Fruit fly (Drosophila melanogaster) whole organism, embryonic: ENCODE results near the gene Drsl1.

ENCODE experiments used
- Awh ChIP-seq: fragments of 200-800 bp; sonication (Bioruptor generic); IDR thresholded peaks from 2 replicates; pipeline ENCODE4, ENCODE4 v1.3.6; 2022; ENCODE audit warnings: missing biosample characterization, missing genetic modification characterization
- B-H1 ChIP-seq: fragments of 200-800 bp; sonication (Bioruptor generic); IDR thresholded peaks from 3 replicates; pipeline ENCODE4 v1.3.6; 2022; ENCODE audit warnings: missing biosample characterization, missing genetic modification characterization
- BEAF-32 ChIP-seq: fragments of 200-800 bp; sonication (Bioruptor generic); optimal IDR thresholded peaks from 3 replicates; lab custom pipeline; 2017; ENCODE audit warnings: missing biosample characterization, missing genetic modification characterization, mild to moderate bottlenecking, moderate library complexity, missing genetic modification reagents
- BtbVII ChIP-seq: fragments of 200-800 bp; sonication (Bioruptor generic); optimal IDR thresholded peaks from 3 replicates; lab custom pipeline; 2017; ENCODE audit warnings: missing biosample characterization, mild to moderate bottlenecking, missing genetic modification characterization
- CG12659 ChIP-seq: fragments of 200-800 bp; sonication (Bioruptor generic); optimal IDR thresholded peaks from 3 replicates; lab custom pipeline; 2017; ENCODE audit warnings: mild to moderate bottlenecking, missing biosample characterization, missing genetic modification reagents, missing genetic modification characterization
- CG13424 ChIP-seq: fragments of 200-800 bp; sonication (Bioruptor generic); optimal IDR thresholded peaks from 2 replicates; lab custom pipeline; 2019; ENCODE audit warnings: missing biosample characterization, mild to moderate bottlenecking, missing genetic modification characterization, moderate library complexity
- CG14667 ChIP-seq: fragments of 200-800 bp; sonication (Bioruptor generic); IDR thresholded peaks from 2 replicates; pipeline ENCODE4 v1.3.6; 2022; ENCODE audit warnings: missing biosample characterization, missing genetic modification characterization
- CG14965 ChIP-seq: fragments of 200-800 bp; sonication (Bioruptor generic); optimal IDR thresholded peaks from 2 replicates; lab custom pipeline; 2016; ENCODE audit warnings: missing biosample characterization, missing genetic modification characterization, borderline replicate concordance
- CG16779 ChIP-seq: fragments of 200-800 bp; sonication (Bioruptor generic); IDR thresholded peaks from 2 replicates; pipeline ENCODE4 v1.3.6; 2022; ENCODE audit warnings: missing biosample characterization, missing genetic modification characterization
- CG18619 ChIP-seq: fragments of 200-800 bp; sonication (Bioruptor generic); optimal IDR thresholded peaks from 3 replicates; lab custom pipeline; 2017; ENCODE audit warnings: missing biosample characterization, mild to moderate bottlenecking, missing genetic modification characterization
- CG2116 ChIP-seq: fragments of 200-800 bp; sonication (Bioruptor generic); optimal IDR thresholded peaks from 3 replicates; lab custom pipeline; 2018; ENCODE audit warnings: missing biosample characterization, mild to moderate bottlenecking, missing genetic modification characterization
- CG34422 ChIP-seq: fragments of 200-800 bp; sonication (Bioruptor generic); IDR thresholded peaks from 3 replicates; pipeline ENCODE4 v1.3.6; 2022; ENCODE audit warnings: missing biosample characterization, missing genetic modification characterization
- CG4404 ChIP-seq: fragments of 200-800 bp; sonication (Bioruptor generic); IDR thresholded peaks from 2 replicates; pipeline ENCODE4 v1.3.6; 2022; ENCODE audit warnings: missing biosample characterization, missing genetic modification characterization
- CG4424 ChIP-seq: fragments of 200-800 bp; sonication (Bioruptor generic); optimal IDR thresholded peaks from 3 replicates; lab custom pipeline; 2016; ENCODE audit warnings: missing biosample characterization, missing genetic modification characterization
- CG6683 ChIP-seq: fragments of 200-800 bp; sonication (Bioruptor generic); optimal IDR thresholded peaks from 2 replicates; lab custom pipeline; 2017; ENCODE audit warnings: missing biosample characterization, mild to moderate bottlenecking, missing genetic modification characterization, missing genetic modification reagents
- CG6765 ChIP-seq: fragments of 200-800 bp; sonication (Bioruptor generic); optimal IDR thresholded peaks from 3 replicates; lab custom pipeline; 2017; ENCODE audit warnings: missing biosample characterization, mild to moderate bottlenecking, missing genetic modification characterization
- CG7271 ChIP-seq: fragments of 200-800 bp; sonication (Bioruptor generic); optimal IDR thresholded peaks from 2 replicates; lab custom pipeline; 2018; ENCODE audit warnings: missing biosample characterization, mild to moderate bottlenecking, missing genetic modification characterization, moderate library complexity
- CG8281 ChIP-seq: fragments of 200-800 bp; sonication (Bioruptor generic); optimal IDR thresholded peaks from 2 replicates; lab custom pipeline; 2018; ENCODE audit warnings: missing biosample characterization, mild to moderate bottlenecking, missing genetic modification characterization, moderate library complexity
- CG8478 ChIP-seq: fragments of >200 bp; optimal IDR thresholded peaks from 2 replicates; lab custom pipeline; 2018
- CG8765 ChIP-seq: fragments of 200-800 bp; sonication (Bioruptor generic); IDR thresholded peaks from 2 replicates; pipeline ENCODE4 v1.3.6; 2022; ENCODE audit warnings: missing biosample characterization, missing genetic modification characterization
- Chrac-16 ChIP-seq: fragments of 200-800 bp; sonication (Bioruptor generic); optimal IDR thresholded peaks from 3 replicates; lab custom pipeline; 2016; ENCODE audit warnings: missing biosample characterization, missing genetic modification characterization
- Deaf1 ChIP-seq: fragments of 200-800 bp; optimal IDR thresholded peaks from 3 replicates; lab custom pipeline; 2019; ENCODE audit warnings: missing biosample characterization, mild to moderate bottlenecking, missing genetic modification characterization, moderate library complexity
- E2f2 ChIP-seq: fragments of 200-800 bp; sonication (Bioruptor generic); IDR thresholded peaks from 2 replicates; pipeline ENCODE4 v1.3.6; 2022; ENCODE audit warnings: missing biosample characterization, missing genetic modification characterization
- HLH4C ChIP-seq: fragments of 200-800 bp; sonication (Bioruptor generic); IDR thresholded peaks from 3 replicates; pipeline ENCODE4 v1.3.6; 2022; ENCODE audit warnings: missing biosample characterization, missing genetic modification characterization; ENCODE audit not compliant: partially characterized antibody
- Hand ChIP-seq: fragments of 200-800 bp; sonication (Bioruptor generic); optimal IDR thresholded peaks from 2 replicates; lab custom pipeline; 2017; ENCODE audit warnings: mild to moderate bottlenecking, missing biosample characterization, missing genetic modification reagents, missing genetic modification characterization
- Jarid2 ChIP-seq: fragments of 200-800 bp; sonication (Bioruptor generic); optimal IDR thresholded peaks from 3 replicates; lab custom pipeline; 2017; ENCODE audit warnings: mild to moderate bottlenecking, missing biosample characterization, missing genetic modification reagents, missing genetic modification characterization
- Ssrp ChIP-seq: fragments of 200-800 bp; sonication (Bioruptor generic); optimal IDR thresholded peaks from 2 replicates; lab custom pipeline; 2018; ENCODE audit warnings: missing biosample characterization, mild to moderate bottlenecking, missing genetic modification characterization, moderate library complexity
- ash1 ChIP-seq: fragments of 200-800 bp; sonication (Bioruptor generic); optimal IDR thresholded peaks from 2 replicates; lab custom pipeline; 2018; ENCODE audit warnings: missing biosample characterization, mild to moderate bottlenecking, missing genetic modification characterization
- bbx ChIP-seq: fragments of 200-800 bp; sonication (Bioruptor generic); IDR thresholded peaks from 2 replicates; pipeline ENCODE4 v1.3.6; 2022; ENCODE audit warnings: missing biosample characterization, missing genetic modification characterization; ENCODE audit not compliant: partially characterized antibody
- chn ChIP-seq: fragments of 200-800 bp; sonication (Bioruptor generic); optimal IDR thresholded peaks from 2 replicates; lab custom pipeline; 2016; ENCODE audit warnings: missing biosample characterization, missing genetic modification characterization
- corto ChIP-seq: fragments of 200-800 bp; sonication (Bioruptor generic); optimal IDR thresholded peaks from 2 replicates; lab custom pipeline; 2016; ENCODE audit warnings: missing biosample characterization, mild to moderate bottlenecking, missing genetic modification characterization, moderate library complexity
- disco-r ChIP-seq: fragments of 200-800 bp; sonication (Bioruptor generic); optimal IDR thresholded peaks from 2 replicates; lab custom pipeline; 2016; ENCODE audit warnings: missing biosample characterization, missing genetic modification characterization
- ftz-f1 ChIP-seq: fragments of 200-800 bp; sonication (Bioruptor generic); optimal IDR thresholded peaks from 2 replicates; lab custom pipeline; 2016; ENCODE audit warnings: missing biosample characterization, missing genetic modification characterization
- gcm ChIP-seq: fragments of 200-800 bp; sonication (Bioruptor generic); optimal IDR thresholded peaks from 2 replicates; lab custom pipeline; 2019; ENCODE audit warnings: missing biosample characterization, mild to moderate bottlenecking, missing genetic modification characterization, moderate library complexity
- gfzf ChIP-seq: fragments of 200-800 bp; sonication (Bioruptor generic); optimal IDR thresholded peaks from 2 replicates; lab custom pipeline; 2016; ENCODE audit warnings: missing biosample characterization, mild to moderate bottlenecking, missing genetic modification characterization, moderate library complexity
- grau ChIP-seq: fragments of 200-800 bp; optimal IDR thresholded peaks from 3 replicates; lab custom pipeline; 2019; ENCODE audit warnings: missing biosample characterization, mild to moderate bottlenecking, missing genetic modification characterization, moderate library complexity
- gsb-n ChIP-seq: fragments of 200-800 bp; sonication (Bioruptor generic); optimal IDR thresholded peaks from 3 replicates; lab custom pipeline; 2018; ENCODE audit warnings: missing biosample characterization, mild to moderate bottlenecking, missing genetic modification characterization
- h ChIP-seq: fragments of >200 bp; optimal IDR thresholded peaks from 2 replicates; lab custom pipeline; 2017
- ham ChIP-seq: fragments of 200-800 bp; sonication (Bioruptor generic); IDR thresholded peaks from 2 replicates; pipeline ENCODE4 v1.3.6; 2022; ENCODE audit warnings: missing biosample characterization, missing genetic modification characterization
- insv ChIP-seq, 2 experiments: fragments of 200-800 bp; sonication (Bioruptor generic); optimal IDR thresholded peaks; 3 replicates each; lab custom pipeline; 2016 to 2018; ENCODE audit warnings: missing biosample characterization in 2 of 2, missing genetic modification characterization in 2 of 2
- lmd ChIP-seq: fragments of 200-800 bp; sonication (Bioruptor generic); IDR thresholded peaks from 2 replicates; pipeline ENCODE4 v1.3.6; 2022; ENCODE audit warnings: missing biosample characterization, missing genetic modification characterization
- mirr ChIP-seq: fragments of 200-800 bp; sonication (Bioruptor generic); optimal IDR thresholded peaks from 3 replicates; lab custom pipeline; 2018; ENCODE audit warnings: missing biosample characterization, mild to moderate bottlenecking, missing genetic modification characterization
- nmo ChIP-seq: fragments of 200-800 bp; sonication (Bioruptor generic); optimal IDR thresholded peaks from 2 replicates; lab custom pipeline; 2018; ENCODE audit warnings: missing biosample characterization, mild to moderate bottlenecking, missing genetic modification characterization, moderate library complexity
- oc ChIP-seq: fragments of 200-800 bp; sonication (Bioruptor generic); optimal IDR thresholded peaks from 2 replicates; lab custom pipeline; 2018; ENCODE audit warnings: missing biosample characterization, mild to moderate bottlenecking, missing genetic modification characterization, moderate library complexity
- phol ChIP-seq: fragments of 200-800 bp; sonication (Bioruptor generic); optimal IDR thresholded peaks from 3 replicates; lab custom pipeline; 2018; ENCODE audit warnings: missing biosample characterization, mild to moderate bottlenecking, missing genetic modification characterization, moderate library complexity
- run ChIP-seq: fragments of 200-800 bp; sonication (Bioruptor generic); optimal IDR thresholded peaks from 3 replicates; lab custom pipeline; 2018; ENCODE audit warnings: missing biosample characterization, mild to moderate bottlenecking, missing genetic modification characterization
- salm ChIP-seq: fragments of 200-800 bp; sonication (Bioruptor generic); optimal IDR thresholded peaks from 2 replicates; lab custom pipeline; 2018; ENCODE audit warnings: missing biosample characterization, mild to moderate bottlenecking, missing genetic modification characterization
- sima ChIP-seq: fragments of 200-800 bp; sonication (Bioruptor generic); optimal IDR thresholded peaks from 2 replicates; lab custom pipeline; 2016; ENCODE audit warnings: missing biosample characterization, missing genetic modification characterization
- trem ChIP-seq: fragments of 200-800 bp; optimal IDR thresholded peaks from 3 replicates; lab custom pipeline; 2019; ENCODE audit warnings: missing biosample characterization, mild to moderate bottlenecking, missing genetic modification characterization, moderate library complexity
- usp ChIP-seq: fragments of >200 bp; optimal IDR thresholded peaks from 2 replicates; lab custom pipeline; 2017; ENCODE audit warnings: missing biosample characterization, missing genetic modification characterization
- vnd ChIP-seq: fragments of 200-800 bp; sonication (Bioruptor generic); IDR thresholded peaks from 3 replicates; pipeline ENCODE4 v1.3.6; 2022; ENCODE audit warnings: missing biosample characterization, missing genetic modification characterization; ENCODE audit not compliant: partially characterized antibody
- zfh2 ChIP-seq: fragments of 200-800 bp; sonication (Bioruptor generic); optimal IDR thresholded peaks from 2 replicates; lab custom pipeline; 2016; ENCODE audit warnings: missing biosample characterization, missing genetic modification characterization

Drsl1 gene

dm6 chr3L:3377965-3378292 lies 42.3 kb upstream of the Drsl1 start, which contains the start of gene Ids (continued):
- TF ChIP-seq CG4424 (GFP tag; lab: Kevin White, UChicago): peak; percentile 67
- TF ChIP-seq run (tag; lab: Kevin White, UChicago): peak; percentile 42
- peak; percentile 70 for TF ChIP-seq CG12659
- TF ChIP-seq trem: peak; percentile 23
- TF ChIP-seq ash1 (GFP tag; lab: Kevin White, UChicago): no peak
- TF ChIP-seq CG2116 (GFP tag; lab: Kevin White, UChicago): no peak
- peak; percentile 58 for TF ChIP-seq gcm (GFP tag; lab: Kevin White, UChicago)
- TF ChIP-seq h (lab: Kevin White, UChicago): no peak
- TF ChIP-seq CG14965: no peak
- TF ChIP-seq CG14667: peak; percentile 66; the same call in 1 of the 2 replicates
- TF ChIP-seq CG8478 (lab: Kevin White, UChicago): no peak
- TF ChIP-seq Chrac-16 (GFP tag; lab: Kevin White, UChicago): peak; percentile 58
- peak; percentile 47 for TF ChIP-seq gsb-n
- peak; percentile 47 for TF ChIP-seq grau (tag; lab: Kevin White, UChicago)
- TF ChIP-seq CG4404: peak; percentile 45
- TF ChIP-seq sima: no peak
- no peak for TF ChIP-seq Hand (GFP tag; lab: Kevin White, UChicago)
- TF ChIP-seq CG18619: peak; percentile 59
- TF ChIP-seq salm: peak; percentile 16
- peak; percentile 65 for TF ChIP-seq E2f2 (GFP tag; lab: Robert Waterston, UW)
- peak; percentile 16 for TF ChIP-seq CG6683 (GFP tag; lab: Kevin White, UChicago)
- TF ChIP-seq CG8281 (tag; lab: Kevin White, UChicago): peak; percentile 29
- no peak for TF ChIP-seq bbx (GFP tag; lab: Robert Waterston, UW)
- TF ChIP-seq oc: peak; percentile 76
- TF ChIP-seq CG6765 (GFP tag; lab: Kevin White, UChicago): no peak
- TF ChIP-seq vnd: no peak
- peak; percentile 70 for TF ChIP-seq B-H1 (GFP tag; lab: Robert Waterston, UW)
- no peak for TF ChIP-seq gfzf (GFP tag; lab: Kevin White, UChicago)
- TF ChIP-seq Jarid2 (GFP tag; lab: Kevin White, UChicago): no peak
- TF ChIP-seq ham (GFP tag; lab: Robert Waterston, UW): no peak
- peak; percentile 65 for TF ChIP-seq phol (tag; lab: Kevin White, UChicago)
- TF ChIP-seq mirr (GFP tag; lab: Kevin White, UChicago): no peak
- TF ChIP-seq insv (GFP tag; optimal IDR thresholded peaks at IDR 0.05; lab: Kevin White, UChicago): no peak
- peak; percentile 58 for TF ChIP-seq Ssrp (tag; lab: Kevin White, UChicago)
- peak; percentile 78 for TF ChIP-seq lmd (GFP tag; lab: Robert Waterston, UW)
- TF ChIP-seq Deaf1 (tag; lab: Kevin White, UChicago): peak; percentile 23
- no peak for TF ChIP-seq CG7271 (tag; lab: Kevin White, UChicago)
- TF ChIP-seq CG16779 (GFP tag; lab: Robert Waterston, UW): no peak
- peak; percentile 37 for TF ChIP-seq chn (GFP tag; lab: Kevin White, UChicago)
- peak; percentile 70 for TF ChIP-seq BtbVII (GFP tag; lab: Kevin White, UChicago)
- no peak for TF ChIP-seq BEAF-32
- no peak for TF ChIP-seq disco-r (GFP tag; lab: Kevin White, UChicago)
- TF ChIP-seq HLH4C (GFP tag; lab: Robert Waterston, UW): no peak
- TF ChIP-seq usp (GFP tag; lab: Kevin White, UChicago): no peak
- peak; percentile 42 for TF ChIP-seq corto (GFP tag; lab: Kevin White, UChicago)
- TF ChIP-seq ftz-f1 (GFP tag; lab: Kevin White, UChicago): no peak
- peak; percentile 67; the same call in 1 of the 3 replicates for TF ChIP-seq CG34422 (GFP tag; lab: Robert Waterston, UW)
- TF ChIP-seq nmo (GFP tag; lab: Kevin White, UChicago): peak; percentile 70
- TF ChIP-seq Awh (GFP tag; lab: Robert Waterston, UW): peak; percentile 66
- TF ChIP-seq zfh2 (GFP tag; lab: Kevin White, UChicago): no peak
- peak; percentile 58 for TF ChIP-seq CG13424 (tag; lab: Kevin White, UChicago)
- no peak for TF ChIP-seq CG8765
